Fruit fly (Drosophila melanogaster): ENCODE results near the gene CaMKI.

Gene CaMKI

DNA sequence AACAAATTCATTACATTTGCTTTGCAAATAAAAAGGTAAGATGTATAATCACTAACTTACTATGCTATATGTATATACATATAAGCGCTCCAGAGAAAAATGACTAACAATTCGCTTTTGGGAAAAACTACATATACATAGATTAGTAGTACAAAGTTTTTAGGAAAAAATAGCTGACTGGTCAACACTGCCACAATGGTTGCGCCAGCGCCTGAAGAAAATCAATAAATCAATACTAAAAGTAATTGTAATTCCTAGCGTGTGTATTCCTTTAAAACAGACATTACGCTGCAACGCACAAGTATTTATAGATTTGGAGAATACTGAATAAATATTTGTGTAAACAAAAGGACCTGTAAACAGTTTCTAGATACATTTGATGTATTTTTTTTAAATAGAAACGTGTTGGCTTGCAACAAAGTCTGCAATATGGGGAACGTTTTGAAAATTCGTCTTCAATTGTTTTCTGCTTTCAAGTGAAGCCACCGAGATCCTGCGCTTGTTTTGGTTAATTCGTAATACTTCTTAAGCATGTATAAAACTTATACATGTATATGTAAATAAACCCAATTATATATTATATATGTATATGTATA is 725 bp downstream of the CaMKI start:
- no peak for TF ChIP-seq Ets98B (GFP tag; IDR thresholded peaks at IDR 0.05)
- peak; percentile 40 for TF ChIP-seq Pif1A (GFP tag; optimal IDR thresholded peaks at IDR 0.05)
- TF ChIP-seq Pif1B (GFP tag; optimal IDR thresholded peaks at IDR 0.05): peak; percentile 51
- TF ChIP-seq CG12605 (GFP tag; IDR thresholded peaks at IDR 0.05): no peak
- no peak for TF ChIP-seq CG14655 (GFP tag; optimal IDR thresholded peaks at IDR 0.05)
- peak; percentile 20 for TF ChIP-seq Snoo (tag; optimal IDR thresholded peaks at IDR 0.05)
- TF ChIP-seq fd96Ca (GFP tag; IDR thresholded peaks at IDR 0.05): no peak
- no peak for TF ChIP-seq D1 (tag; optimal IDR thresholded peaks at IDR 0.05)
- no peak for TF ChIP-seq CG8301 (tag; optimal IDR thresholded peaks at IDR 0.05)
- TF ChIP-seq CG15710 (tag; optimal IDR thresholded peaks at IDR 0.05): no peak
- no peak for TF ChIP-seq CG17806 (tag; optimal IDR thresholded peaks at IDR 0.05)
- no peak for TF ChIP-seq CG9948 (tag; optimal IDR thresholded peaks at IDR 0.05)
- no peak for TF ChIP-seq EcR (GFP tag; optimal IDR thresholded peaks at IDR 0.05)
- no peak for TF ChIP-seq CG10348 (GFP tag; IDR thresholded peaks at IDR 0.05)
- no peak for TF ChIP-seq CG34367 (tag; optimal IDR thresholded peaks at IDR 0.05)
- no peak for TF ChIP-seq CG32121 (GFP tag; IDR thresholded peaks at IDR 0.05)
- no peak for TF ChIP-seq CG4496 (GFP tag; IDR thresholded peaks at IDR 0.05)
- no peak for TF ChIP-seq CG8159 (tag; optimal IDR thresholded peaks at IDR 0.05)
- no peak for TF ChIP-seq rn (GFP tag; IDR thresholded peaks at IDR 0.05)
- no peak for TF ChIP-seq gl (tag; optimal IDR thresholded peaks at IDR 0.05)
- no peak for TF ChIP-seq CG13204 (GFP tag; optimal IDR thresholded peaks at IDR 0.05)

dm6 chr4:448126-448525 is 2.8 kb downstream of the CaMKI start:
- TF ChIP-seq rn (GFP tag; IDR thresholded peaks at IDR 0.05): no peak
- no peak for TF ChIP-seq CG17806 (tag; optimal IDR thresholded peaks at IDR 0.05)
- no peak for TF ChIP-seq gl (tag; optimal IDR thresholded peaks at IDR 0.05)
- TF ChIP-seq fd96Ca (GFP tag; IDR thresholded peaks at IDR 0.05): no peak
- no peak for TF ChIP-seq CG13204 (GFP tag; optimal IDR thresholded peaks at IDR 0.05)
- TF ChIP-seq CG4496 (GFP tag; IDR thresholded peaks at IDR 0.05): no peak
- no peak for TF ChIP-seq D1 (tag; optimal IDR thresholded peaks at IDR 0.05)
- no peak for TF ChIP-seq CG34367 (tag; optimal IDR thresholded peaks at IDR 0.05)
- TF ChIP-seq CG15710 (tag; optimal IDR thresholded peaks at IDR 0.05): no peak
- TF ChIP-seq Pif1A (GFP tag; optimal IDR thresholded peaks at IDR 0.05): no peak
- no peak for TF ChIP-seq CG8159 (tag; optimal IDR thresholded peaks at IDR 0.05)
- TF ChIP-seq CG14655 (GFP tag; optimal IDR thresholded peaks at IDR 0.05): no peak
- TF ChIP-seq CG10348 (GFP tag; IDR thresholded peaks at IDR 0.05): no peak
- no peak for TF ChIP-seq Snoo (tag; optimal IDR thresholded peaks at IDR 0.05)
- TF ChIP-seq CG12605 (GFP tag; IDR thresholded peaks at IDR 0.05): no peak
- TF ChIP-seq CG32121 (GFP tag; IDR thresholded peaks at IDR 0.05): no peak
- no peak for TF ChIP-seq Pif1B (GFP tag; optimal IDR thresholded peaks at IDR 0.05)
- TF ChIP-seq Ets98B (GFP tag; IDR thresholded peaks at IDR 0.05): no peak
- TF ChIP-seq CG9948 (tag; optimal IDR thresholded peaks at IDR 0.05): no peak

- TF ChIP-seq CG4496 (GFP tag; IDR thresholded peaks at IDR 0.05) (no peak), CG17806 (tag; optimal IDR thresholded peaks at IDR 0.05) (no peak), CG8301 (tag; optimal IDR thresholded peaks at IDR 0.05) (no peak), CG9948 (tag; optimal IDR thresholded peaks at IDR 0.05) (no peak)
These were observed 3.7 kb downstream of the CaMKI start for dm6 chr4:448993-449392.

DNA sequence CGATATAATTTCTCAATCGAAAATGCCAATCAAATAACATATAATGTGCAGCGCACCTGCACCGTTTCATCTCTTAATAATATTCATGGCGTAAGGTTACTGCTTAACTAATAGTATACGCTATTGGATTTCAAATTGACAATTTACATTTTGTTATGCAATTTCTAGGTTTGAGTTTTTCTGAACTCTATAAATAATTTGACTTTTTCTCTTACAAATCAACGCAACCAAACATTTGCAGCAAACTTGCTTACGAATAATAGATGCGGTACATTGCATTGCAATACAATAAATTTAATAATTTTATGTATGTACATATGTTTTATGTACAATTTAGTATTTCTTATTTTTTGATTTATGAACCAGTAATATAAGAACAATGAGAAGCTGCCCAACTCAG is 8.0 kb downstream of the CaMKI start:
- TF ChIP-seq CG17806 (tag; optimal IDR thresholded peaks at IDR 0.05) (no peak), CG10348 (GFP tag; IDR thresholded peaks at IDR 0.05) (no peak), D1 (tag; optimal IDR thresholded peaks at IDR 0.05) (no peak), CG12605 (GFP tag; IDR thresholded peaks at IDR 0.05) (no peak)

dm6 chr4:458608-459007 is 13.3 kb downstream of the CaMKI start:
- TF ChIP-seq CG10348 (GFP tag; IDR thresholded peaks at IDR 0.05): no peak

dm6 chr4:466543-466965 is 21.2 kb downstream of the CaMKI start, which contains the start of gene Taf3:
Taf3 (minus strand) TSS chr4:466828.
- TF ChIP-seq CG13204 (GFP tag; optimal IDR thresholded peaks at IDR 0.05) (no peak), fd96Ca (GFP tag; IDR thresholded peaks at IDR 0.05) (no peak), Ets98B (GFP tag; IDR thresholded peaks at IDR 0.05) (no peak), CG12605 (GFP tag; IDR thresholded peaks at IDR 0.05) (no peak), EcR (GFP tag; optimal IDR thresholded peaks at IDR 0.05) (no peak), CG14655 (GFP tag; optimal IDR thresholded peaks at IDR 0.05) (no peak), CG8301 (tag; optimal IDR thresholded peaks at IDR 0.05) (no peak), Pif1B (GFP tag; optimal IDR thresholded peaks at IDR 0.05) (no peak), CG8159 (tag; optimal IDR thresholded peaks at IDR 0.05) (no peak), rn (GFP tag; IDR thresholded peaks at IDR 0.05) (no peak)

DNA sequence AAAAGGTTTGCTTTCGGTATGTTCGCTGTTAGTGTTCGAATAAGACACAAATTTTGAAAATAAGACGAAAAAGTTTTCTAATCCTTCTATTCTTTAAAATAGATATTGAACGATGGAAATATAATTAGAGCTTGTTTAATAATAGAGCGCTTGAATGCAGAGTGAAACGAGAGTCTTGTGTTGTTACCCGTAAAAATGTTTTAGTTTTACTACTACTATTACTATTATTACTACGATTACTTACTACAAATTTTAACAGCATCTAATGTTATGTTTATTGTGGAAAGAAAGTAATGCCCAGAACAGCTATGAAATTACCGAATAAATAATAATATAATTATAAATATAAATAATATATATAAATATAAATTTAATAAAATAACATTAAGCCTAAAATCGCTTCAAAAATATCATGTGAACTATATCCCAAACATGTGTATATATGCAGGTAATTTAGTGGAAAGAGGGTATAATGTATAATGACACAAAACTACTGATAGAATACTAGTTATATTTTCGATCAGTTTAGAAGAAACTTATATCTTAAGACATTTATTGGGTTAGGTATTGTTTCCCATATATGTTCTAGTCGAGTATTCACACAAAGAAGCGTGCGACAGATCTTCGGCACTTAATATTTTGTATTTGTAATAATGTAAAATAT is 21.8 kb downstream of the CaMKI start, which contains the start of gene CG33941:
Gene CG33941, plus strand, starts transcription at position 522 of the 664 bp plus-strand sequence.
- TF ChIP-seq rn (GFP tag; IDR thresholded peaks at IDR 0.05): no peak
- TF ChIP-seq CG17806 (tag; optimal IDR thresholded peaks at IDR 0.05): no peak
- no peak for TF ChIP-seq EcR (GFP tag; optimal IDR thresholded peaks at IDR 0.05)
- TF ChIP-seq CG4496 (GFP tag; IDR thresholded peaks at IDR 0.05): no peak
- no peak for TF ChIP-seq CG12605 (GFP tag; IDR thresholded peaks at IDR 0.05)
- no peak for TF ChIP-seq CG8301 (tag; optimal IDR thresholded peaks at IDR 0.05)

Data from whole organism, pupa.